Worm (Caenorhabditis elegans) whole organism, young adult: Measurements from ENCODE around the gene scyl-1.

Experiments
- B0336.3 ChIP-seq: fragments of 200-800 bp; sonication (Bioruptor generic); IDR thresholded peaks from 2 replicates; pipeline ENCODE4 v1.3.6; 2022; ENCODE audit warnings: missing genetic modification characterization, missing compliant biosample characterization
- C06A6.2 ChIP-seq: fragments of 200-800 bp; sonication (Bioruptor generic); conservative IDR thresholded peaks from 2 replicates; pipeline ENCODE4 v1.3.6; 2022; ENCODE audit warnings: missing genetic modification characterization, missing compliant biosample characterization
- F33H1.4 ChIP-seq: fragments of 200-800 bp; sonication (Bioruptor generic); IDR thresholded peaks from 2 replicates; pipeline ENCODE4 v1.3.6; 2022; ENCODE audit warnings: missing genetic modification reagents, missing genetic modification characterization, missing compliant biosample characterization
- K11D2.4 ChIP-seq: fragments of 200-800 bp; sonication (Bioruptor generic); IDR thresholded peaks from 2 replicates; pipeline ENCODE4 v1.3.6; 2022; ENCODE audit warnings: missing genetic modification reagents, missing genetic modification characterization, missing compliant biosample characterization
- T26A5.8 ChIP-seq: sonication (generic microtip); optimal IDR thresholded peaks from 2 replicates; lab custom pipeline; 2016; ENCODE audit warnings: missing genetic modification characterization, missing compliant biosample characterization
- Y53F4B.3 ChIP-seq: fragments of 200-800 bp; sonication (Bioruptor generic); IDR thresholded peaks from 2 replicates; pipeline ENCODE4 v1.3.6; 2022; ENCODE audit warnings: missing genetic modification reagents, missing genetic modification characterization, missing compliant biosample characterization
- ZK185.1 ChIP-seq: sonication (generic microtip); optimal IDR thresholded peaks from 2 replicates; lab custom pipeline; 2016; ENCODE audit warnings: mild to moderate bottlenecking, missing genetic modification characterization, missing compliant biosample characterization; ENCODE audit not compliant: poor library complexity, severe bottlenecking
- aptf-3 ChIP-seq: fragments of 200-800 bp; sonication (Bioruptor generic); IDR thresholded peaks from 2 replicates; pipeline ENCODE4 v1.3.6; 2022; ENCODE audit warnings: missing genetic modification characterization, missing compliant biosample characterization
- ccch-3 ChIP-seq: fragments of 200-800 bp; sonication (Bioruptor generic); optimal IDR thresholded peaks from 2 replicates; lab custom pipeline; 2018; ENCODE audit warnings: mild to moderate bottlenecking, missing genetic modification characterization, missing compliant biosample characterization
- ceh-91 ChIP-seq: fragments of 200-800 bp; sonication (Bioruptor generic); IDR thresholded peaks from 2 replicates; pipeline ENCODE4 v1.3.6; 2022; ENCODE audit warnings: missing genetic modification reagents, missing genetic modification characterization, missing compliant biosample characterization
- chd-7 ChIP-seq: sonication (generic microtip); optimal IDR thresholded peaks from 2 replicates; lab custom pipeline; 2016; ENCODE audit warnings: mild to moderate bottlenecking, missing genetic modification characterization, moderate library complexity, missing compliant biosample characterization
- efl-1 ChIP-seq: fragments of 150-350 bp; optimal IDR thresholded peaks from 2 replicates; lab custom pipeline; 2014; ENCODE audit warnings: missing biosample characterization, missing genetic modification reagents, missing genetic modification characterization
- egl-18 ChIP-seq: fragments of 200-800 bp; sonication (Bioruptor generic); IDR thresholded peaks from 2 replicates; pipeline ENCODE4 v1.3.6; 2022; ENCODE audit warnings: missing genetic modification reagents, missing genetic modification characterization, missing compliant biosample characterization
- fkh-3 ChIP-seq: sonication (generic microtip); optimal IDR thresholded peaks from 2 replicates; lab custom pipeline; 2016; ENCODE audit warnings: mild to moderate bottlenecking, missing genetic modification characterization, missing compliant biosample characterization
- him-1 ChIP-seq: sonication (generic microtip); optimal IDR thresholded peaks from 2 replicates; lab custom pipeline; 2016; ENCODE audit warnings: missing genotype, missing genetic modification reagents, missing genetic modification characterization, missing compliant biosample characterization
- hlh-12 ChIP-seq: sonication (generic microtip); optimal IDR thresholded peaks from 2 replicates; lab custom pipeline; 2016; ENCODE audit warnings: missing genetic modification characterization, missing compliant biosample characterization
- hlh-26 ChIP-seq: fragments of 200-800 bp; sonication (Bioruptor generic); conservative IDR thresholded peaks from 2 replicates; pipeline ENCODE4 v1.3.6; 2022; ENCODE audit warnings: missing genetic modification reagents, missing genetic modification characterization, missing compliant biosample characterization
- hmg-1.2 ChIP-seq: fragments of 200-800 bp; sonication (Bioruptor generic); IDR thresholded peaks from 2 replicates; pipeline ENCODE4 v1.3.6; 2022; ENCODE audit warnings: missing genetic modification reagents, missing genetic modification characterization, missing compliant biosample characterization
- lag-1 ChIP-seq: fragments of 200-800 bp; sonication (Bioruptor generic); IDR thresholded peaks from 2 replicates; pipeline ENCODE4 v1.3.6; 2022; ENCODE audit warnings: missing genetic modification reagents, missing genetic modification characterization, missing compliant biosample characterization
- let-607 ChIP-seq, 2 experiments: fragments of 200-800 bp in 1 of 2; sonication (Bioruptor generic) in 1 of 2; sonication (generic microtip) in 1 of 2; optimal IDR thresholded peaks; 2 replicates each; lab custom pipeline; 2016 to 2018; ENCODE audit warnings: mild to moderate bottlenecking in 2 of 2, missing compliant biosample characterization in 2 of 2, missing genetic modification characterization in 2 of 2, moderate library complexity in 2 of 2, missing genotype in 1 of 2
- lsy-27 ChIP-seq: sonication (generic microtip); optimal IDR thresholded peaks from 2 replicates; lab custom pipeline; 2017; ENCODE audit warnings: missing genetic modification characterization, mild to moderate bottlenecking, missing compliant biosample characterization, antibody characterized with exemption, missing genotype, borderline replicate concordance; ENCODE audit not compliant: insufficient read depth
- madf-10 ChIP-seq: sonication (generic microtip); optimal IDR thresholded peaks from 2 replicates; lab custom pipeline; 2016; ENCODE audit warnings: mild to moderate bottlenecking, missing genetic modification characterization, missing compliant biosample characterization
- mel-28 ChIP-seq: sonication (generic microtip); optimal IDR thresholded peaks from 2 replicates; lab custom pipeline; 2016; ENCODE audit warnings: borderline replicate concordance, mild to moderate bottlenecking, missing genetic modification characterization, missing compliant biosample characterization
- mes-4 ChIP-seq: sonication (generic microtip); optimal IDR thresholded peaks from 2 replicates; lab custom pipeline; 2016; ENCODE audit warnings: missing genotype, missing genetic modification characterization, missing compliant biosample characterization
- nhr-27 ChIP-seq: fragments of 200-800 bp; sonication (Bioruptor generic); optimal IDR thresholded peaks from 2 replicates; lab custom pipeline; 2018; ENCODE audit warnings: mild to moderate bottlenecking, missing genetic modification characterization, moderate library complexity, missing compliant biosample characterization
- nhr-80 ChIP-seq: sonication (generic microtip); optimal IDR thresholded peaks from 2 replicates; lab custom pipeline; 2016; ENCODE audit warnings: missing genetic modification characterization, missing compliant biosample characterization
- nhr-90 ChIP-seq: sonication (generic microtip); optimal IDR thresholded peaks from 2 replicates; lab custom pipeline; 2016; ENCODE audit warnings: missing genotype, mild to moderate bottlenecking, missing genetic modification characterization, missing compliant biosample characterization
- pha-4 ChIP-seq: fragments of 150-350 bp; sonication (generic microtip); optimal IDR thresholded peaks from 2 replicates; lab custom pipeline; 2014; ENCODE audit warnings: missing biosample characterization, missing genetic modification reagents, missing genetic modification characterization
- rec-8 ChIP-seq, 2 experiments: sonication (generic microtip); optimal IDR thresholded peaks; 2 replicates each; lab custom pipeline; 2016; ENCODE audit warnings: mild to moderate bottlenecking in 2 of 2, missing genetic modification characterization in 2 of 2, missing genetic modification reagents in 2 of 2, missing genotype in 2 of 2, missing biosample characterization in 1 of 2, missing compliant biosample characterization in 1 of 2, moderate library complexity in 1 of 2
- sdz-38 ChIP-seq: sonication (generic microtip); optimal IDR thresholded peaks from 2 replicates; lab custom pipeline; 2016; ENCODE audit warnings: missing genotype, missing genetic modification characterization, missing compliant biosample characterization
- snpc-1.3 ChIP-seq: sonication (generic microtip); optimal IDR thresholded peaks from 2 replicates; lab custom pipeline; 2017; ENCODE audit warnings: missing genetic modification characterization, mild to moderate bottlenecking, missing compliant biosample characterization, antibody characterized with exemption, moderate library complexity, missing genotype, missing genetic modification reagents; ENCODE audit not compliant: insufficient read depth
- snpc-4 ChIP-seq, 5 experiments: fragments of 150-350 bp in 1 of 5; sonication (generic microtip) in 4 of 5; optimal IDR thresholded peaks; 2 replicates each; lab custom pipeline; 2014 to 2018; ENCODE audit warnings: missing genetic modification characterization in 5 of 5, missing biosample characterization in 3 of 5, antibody characterized with exemption in 2 of 5, mild to moderate bottlenecking in 2 of 5, missing compliant biosample characterization in 2 of 5, missing genotype in 2 of 5, moderate library complexity in 2 of 5, missing genetic modification reagents in 1 of 5
- somi-1 ChIP-seq: fragments of 200-800 bp; sonication (Bioruptor generic); optimal IDR thresholded peaks from 2 replicates; lab custom pipeline; 2018; ENCODE audit warnings: mild to moderate bottlenecking, missing genetic modification characterization, missing compliant biosample characterization
- sptf-2 ChIP-seq: fragments of 200-800 bp; sonication (Bioruptor generic); optimal IDR thresholded peaks from 2 replicates; lab custom pipeline; 2018; ENCODE audit warnings: mild to moderate bottlenecking, missing genetic modification characterization, missing compliant biosample characterization
- unc-130 ChIP-seq: sonication (generic microtip); optimal IDR thresholded peaks from 2 replicates; lab custom pipeline; 2016; ENCODE audit warnings: missing genetic modification reagents, missing genetic modification characterization, missing compliant biosample characterization
- unc-62 ChIP-seq: fragments of 150-350 bp; optimal IDR thresholded peaks from 2 replicates; lab custom pipeline; 2014; ENCODE audit warnings: missing biosample characterization, missing genetic modification reagents, missing genetic modification characterization
- xnd-1 ChIP-seq: sonication (generic microtip); optimal IDR thresholded peaks from 2 replicates; lab custom pipeline; 2016; ENCODE audit warnings: missing genotype, missing genetic modification reagents, missing genetic modification characterization, missing compliant biosample characterization
- ztf-26 ChIP-seq: sonication (generic microtip); optimal IDR thresholded peaks from 2 replicates; lab custom pipeline; 2017; ENCODE audit warnings: missing genetic modification characterization, missing compliant biosample characterization

scyl-1 gene

DNA sequence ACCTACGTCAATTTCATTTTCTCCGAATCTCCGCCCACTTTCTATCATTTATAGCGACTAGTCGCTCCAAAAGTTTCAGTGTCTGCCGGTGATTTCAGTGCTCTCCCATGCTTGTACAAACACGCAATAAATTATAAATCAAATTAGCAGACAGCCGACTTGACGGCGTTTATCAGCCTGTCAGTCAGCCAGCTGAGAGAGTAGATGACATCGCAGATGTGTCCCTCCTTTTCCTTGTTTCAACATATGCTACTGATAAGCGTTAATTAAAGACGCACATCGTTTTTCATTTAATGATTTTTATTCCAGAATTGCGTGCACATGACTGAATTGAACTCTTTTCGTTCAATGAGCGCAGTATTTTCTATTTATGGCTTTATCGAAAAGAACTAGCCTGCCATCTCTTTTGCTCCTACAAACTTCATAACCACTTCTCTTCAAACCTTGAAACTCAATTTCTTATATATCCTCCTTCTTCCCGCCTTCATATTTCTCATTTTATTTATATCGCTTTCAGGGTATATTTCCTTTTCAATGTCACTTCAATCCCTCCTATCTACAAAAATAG lies 1.8 kb upstream of the scyl-1 start, which contains the start of gene lap-2 (continued):
- TF ChIP-seq madf-10 (tag; lab: Kevin White, UChicago) (peak; percentile 16), unc-62 (GFP tag; lab: Kevin White, UChicago) (peak; percentile 90), nhr-90 (tag; lab: Kevin White, UChicago) (peak; percentile 46), let-607 (tag; optimal IDR thresholded peaks at IDR 0.05; lab: Kevin White, UChicago) (peak; percentile 48 to 52), ztf-26 (tag; lab: Kevin White, UChicago) (no peak), snpc-4 (GFP tag; optimal IDR thresholded peaks at IDR 0.05; lab: Kevin White, UChicago) (no peak), snpc-4 (tag; optimal IDR thresholded peaks at IDR 0.05; lab: Kevin White, UChicago) (peak in 1 of 4 experiments; percentile 26), lag-1 (no peak), xnd-1 (no peak), sptf-2 (GFP tag; lab: Kevin White, UChicago) (no peak), nhr-27 (tag; lab: Kevin White, UChicago) (no peak)

DNA sequence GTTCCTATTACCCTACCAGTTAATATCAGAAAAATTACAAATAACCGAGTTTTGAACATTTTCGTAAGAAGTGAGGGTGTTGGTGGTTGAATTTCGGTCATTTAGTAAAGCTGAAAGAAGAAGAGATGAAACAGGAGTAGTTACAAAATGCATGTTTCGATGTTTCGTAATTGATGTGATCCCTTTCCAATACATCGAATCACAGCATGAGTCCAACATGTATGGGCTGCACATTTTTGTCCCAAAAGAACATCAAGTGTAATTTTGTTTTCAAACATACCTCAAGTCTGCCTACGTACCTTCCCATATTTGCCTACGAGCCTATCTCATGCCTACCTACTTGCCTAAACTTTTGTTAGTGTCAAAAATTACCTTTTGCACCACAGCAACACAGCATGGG lies 5.1 kb downstream of the scyl-1 start, which contains the start of gene W07G4.2:
Gene W07G4.2, minus strand, starts transcription at position 101 of the 400 bp plus-strand sequence.
- TF ChIP-seq hmg-1.2 (GFP tag; lab: Robert Waterston, UW) (no peak), mes-4 (tag; lab: Kevin White, UChicago) (no peak), ccch-3 (GFP tag; lab: Kevin White, UChicago) (no peak), C06A6.2 (GFP tag; lab: Robert Waterston, UW) (no peak), F33H1.4 (GFP tag; lab: Robert Waterston, UW) (no peak), snpc-1.3 (tag; lab: Kevin White, UChicago) (no peak), xnd-1 (no peak), hlh-26 (GFP tag; lab: Robert Waterston, UW) (no peak), ceh-91 (no peak), efl-1 (GFP tag; lab: Kevin White, UChicago) (no peak), hlh-12 (tag; lab: Kevin White, UChicago) (no peak), him-1 (tag; lab: Kevin White, UChicago) (no peak), sdz-38 (tag; lab: Kevin White, UChicago) (no peak), ZK185.1 (no peak), pha-4 (no peak), aptf-3 (GFP tag; lab: Robert Waterston, UW) (no peak), rec-8 (tag; optimal IDR thresholded peaks at IDR 0.05; lab: Kevin White, UChicago) (no peak), nhr-80 (tag; lab: Kevin White, UChicago) (no peak)

DNA sequence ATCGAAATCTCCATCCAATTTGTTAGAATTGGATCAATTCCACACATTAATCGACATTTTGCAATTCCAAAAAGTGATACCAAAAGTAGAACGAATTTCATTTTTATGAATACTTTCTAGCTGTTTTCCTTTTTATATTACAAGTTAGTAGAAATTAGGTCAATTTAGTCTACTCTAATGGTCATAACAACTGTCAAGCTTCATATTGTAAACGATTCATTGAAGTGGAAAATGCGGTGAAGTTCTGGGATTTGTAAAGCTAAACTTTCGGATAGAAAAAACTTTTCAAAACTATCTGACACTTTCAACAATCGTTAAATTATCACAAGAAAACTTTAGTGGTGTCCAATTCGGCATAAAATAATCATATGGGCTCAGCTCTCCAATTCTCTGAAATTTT lies 6.9 kb downstream of the scyl-1 start, which contains the start of gene W07G4.7:
Gene W07G4.7, minus strand, starts transcription at position 101 of the 400 bp plus-strand sequence.
- no peak for TF ChIP-seq T26A5.8 (tag; lab: Kevin White, UChicago)
- no peak for TF ChIP-seq hlh-26 (GFP tag; lab: Robert Waterston, UW)
- TF ChIP-seq egl-18 = no peak
- TF ChIP-seq mel-28 = no peak
- no peak for TF ChIP-seq B0336.3 (GFP tag; lab: Robert Waterston, UW)
- no peak for TF ChIP-seq fkh-3 (tag; lab: Kevin White, UChicago)
- TF ChIP-seq let-607 (tag; optimal IDR thresholded peaks at IDR 0.05; lab: Kevin White, UChicago) = no peak
- no peak for TF ChIP-seq Y53F4B.3 (GFP tag; lab: Robert Waterston, UW)
- no peak for TF ChIP-seq K11D2.4 (GFP tag; lab: Robert Waterston, UW)
- TF ChIP-seq rec-8 (tag; optimal IDR thresholded peaks at IDR 0.05; lab: Kevin White, UChicago) = no peak
- TF ChIP-seq lsy-27 = no peak
- no peak for TF ChIP-seq somi-1 (GFP tag; lab: Kevin White, UChicago)
- no peak for TF ChIP-seq unc-130 (GFP tag; lab: Kevin White, UChicago)
- no peak for TF ChIP-seq chd-7 (tag; lab: Kevin White, UChicago)
- TF ChIP-seq, all 124 proteins: peak for 0
